Worm (Caenorhabditis elegans) whole organism, L4/young adult: ENCODE measurements around the gene srg-69.

Experiments
- W03F9.2 ChIP-seq: fragments of 150-350 bp; optimal IDR thresholded peaks from 2 replicates; lab custom pipeline; 2014; ENCODE audit warnings: missing biosample characterization, missing genetic modification characterization
- dao-5 ChIP-seq: sonication (generic microtip); optimal IDR thresholded peaks from 2 replicates; lab custom pipeline; 2016; ENCODE audit warnings: missing genotype, missing genetic modification characterization, moderate library complexity, missing compliant biosample characterization

DNA sequence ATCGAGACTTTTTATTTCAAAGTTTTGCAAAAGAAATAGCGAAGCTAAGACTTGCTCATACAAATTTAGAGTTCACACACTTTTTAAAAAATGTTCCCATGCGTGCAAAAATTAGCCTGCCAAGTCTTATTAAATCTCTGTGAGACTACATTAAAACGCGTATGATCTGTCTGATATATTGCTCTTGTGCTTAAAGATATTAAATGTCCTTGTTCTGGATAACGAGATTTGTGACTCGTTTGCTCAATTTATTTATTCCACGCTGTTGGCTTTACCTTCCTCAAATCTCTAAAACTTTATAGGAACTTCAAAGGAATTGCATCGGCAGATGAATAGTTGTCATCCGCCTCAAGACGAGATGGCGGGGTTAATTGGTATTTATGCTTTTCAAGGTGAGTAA, at the start of gene srg-69:
- TF ChIP-seq W03F9.2 (tag; lab: Kevin White, UChicago) (no peak), dao-5 (tag; lab: Kevin White, UChicago) (no peak)
